Worm (Caenorhabditis elegans) whole organism, young adult: ENCODE data around the gene M106.8.

Experiments
- B0019.2 ChIP-seq: fragments of 200-800 bp; sonication (Bioruptor generic); conservative IDR thresholded peaks from 2 replicates; pipeline ENCODE4 v1.3.6; 2022; ENCODE audit warnings: missing genetic modification reagents, missing genetic modification characterization, missing compliant biosample characterization
- B0035.1 ChIP-seq: sonication (generic microtip); optimal IDR thresholded peaks from 2 replicates; lab custom pipeline; 2016; ENCODE audit warnings: missing genetic modification characterization, mild to moderate bottlenecking, missing compliant biosample characterization, missing genotype, missing genetic modification reagents
- B0261.1 ChIP-seq: sonication (generic microtip); optimal IDR thresholded peaks from 2 replicates; lab custom pipeline; 2016; ENCODE audit warnings: mild to moderate bottlenecking, missing genetic modification characterization, moderate library complexity, missing compliant biosample characterization
- B0336.3 ChIP-seq: fragments of 200-800 bp; sonication (Bioruptor generic); IDR thresholded peaks from 2 replicates; pipeline ENCODE4 v1.3.6; 2022; ENCODE audit warnings: missing genetic modification characterization, missing compliant biosample characterization
- F23B12.7 ChIP-seq: sonication (generic microtip); optimal IDR thresholded peaks from 2 replicates; lab custom pipeline; 2017; ENCODE audit warnings: missing genetic modification characterization, mild to moderate bottlenecking, missing compliant biosample characterization, antibody characterized with exemption, moderate library complexity; ENCODE audit not compliant: insufficient read depth
- F37B4.10 ChIP-seq: fragments of 200-800 bp; sonication (Bioruptor generic); IDR thresholded peaks from 2 replicates; pipeline ENCODE4 v1.3.6; 2022; ENCODE audit warnings: missing genetic modification characterization, missing compliant biosample characterization
- F57A8.1 ChIP-seq: fragments of 200-800 bp; sonication (Bioruptor generic); optimal IDR thresholded peaks from 2 replicates; lab custom pipeline; 2018; ENCODE audit warnings: mild to moderate bottlenecking, missing genetic modification characterization, moderate library complexity, missing compliant biosample characterization
- T07F8.4 ChIP-seq: sonication (generic microtip); optimal IDR thresholded peaks from 2 replicates; lab custom pipeline; 2016; ENCODE audit warnings: mild to moderate bottlenecking, missing genetic modification characterization, moderate library complexity, missing compliant biosample characterization
- ZK185.1 ChIP-seq: sonication (generic microtip); optimal IDR thresholded peaks from 2 replicates; lab custom pipeline; 2016; ENCODE audit warnings: mild to moderate bottlenecking, missing genetic modification characterization, missing compliant biosample characterization; ENCODE audit not compliant: poor library complexity, severe bottlenecking
- ama-1 ChIP-seq, 3 experiments: fragments of 150-350 bp in 1 of 3; sonication (generic microtip) in 2 of 3; optimal IDR thresholded peaks; 2 replicates each; lab custom pipeline; 2014 to 2018; ENCODE audit warnings: missing biosample characterization in 2 of 3, missing genetic modification characterization in 2 of 3, missing genetic modification reagents in 2 of 3
- aptf-3 ChIP-seq: fragments of 200-800 bp; sonication (Bioruptor generic); IDR thresholded peaks from 2 replicates; pipeline ENCODE4 v1.3.6; 2022; ENCODE audit warnings: missing genetic modification characterization, missing compliant biosample characterization
- atf-7 ChIP-seq: sonication (generic microtip); optimal IDR thresholded peaks from 2 replicates; lab custom pipeline; 2017; ENCODE audit warnings: mild to moderate bottlenecking, missing genetic modification characterization, missing compliant biosample characterization
- attf-3 ChIP-seq: fragments of 200-800 bp; sonication (Bioruptor generic); conservative IDR thresholded peaks from 2 replicates; pipeline ENCODE4 v1.3.6; 2022; ENCODE audit warnings: missing genetic modification reagents, missing genetic modification characterization, missing compliant biosample characterization
- cebp-1 ChIP-seq, 2 experiments: fragments of 200-800 bp in 1 of 2; sonication (Bioruptor generic) in 1 of 2; sonication (generic microtip) in 1 of 2; IDR thresholded peaks in 1 of 2; optimal IDR thresholded peaks in 1 of 2; 2 replicates each; pipeline versions ENCODE4 v1.3.6 to Lab custom; 2017 to 2022; ENCODE audit warnings: missing compliant biosample characterization in 2 of 2, missing genetic modification characterization in 2 of 2, mild to moderate bottlenecking in 1 of 2, missing genetic modification reagents in 1 of 2, moderate library complexity in 1 of 2
- ceh-100 ChIP-seq: fragments of 200-800 bp; sonication (Bioruptor generic); IDR thresholded peaks from 2 replicates; pipeline ENCODE4 v1.3.6; 2022; ENCODE audit warnings: missing genetic modification reagents, missing genetic modification characterization, missing compliant biosample characterization
- ceh-79 ChIP-seq: sonication (generic microtip); optimal IDR thresholded peaks from 2 replicates; lab custom pipeline; 2017; ENCODE audit warnings: mild to moderate bottlenecking, missing genetic modification characterization, missing compliant biosample characterization
- ceh-91 ChIP-seq: fragments of 200-800 bp; sonication (Bioruptor generic); IDR thresholded peaks from 2 replicates; pipeline ENCODE4 v1.3.6; 2022; ENCODE audit warnings: missing genetic modification reagents, missing genetic modification characterization, missing compliant biosample characterization
- die-1 ChIP-seq: sonication (generic microtip); optimal IDR thresholded peaks from 2 replicates; lab custom pipeline; 2016; ENCODE audit warnings: missing genotype, mild to moderate bottlenecking, missing genetic modification characterization, missing compliant biosample characterization
- efl-1 ChIP-seq: fragments of 150-350 bp; optimal IDR thresholded peaks from 2 replicates; lab custom pipeline; 2014; ENCODE audit warnings: missing biosample characterization, missing genetic modification reagents, missing genetic modification characterization
- gei-17 ChIP-seq: fragments of 200-800 bp; sonication (Bioruptor generic); optimal IDR thresholded peaks from 2 replicates; lab custom pipeline; 2018; ENCODE audit warnings: mild to moderate bottlenecking, missing genetic modification characterization, missing compliant biosample characterization
- let-526 ChIP-seq: fragments of 200-800 bp; sonication (Bioruptor generic); IDR thresholded peaks from 2 replicates; pipeline ENCODE4 v1.3.6; 2022; ENCODE audit warnings: missing genetic modification reagents, missing genetic modification characterization, missing compliant biosample characterization
- lsl-1 ChIP-seq: fragments of 200-800 bp; sonication (Bioruptor generic); optimal IDR thresholded peaks from 2 replicates; lab custom pipeline; 2018; ENCODE audit warnings: mild to moderate bottlenecking, missing genetic modification characterization, moderate library complexity, missing compliant biosample characterization
- lsy-27 ChIP-seq: sonication (generic microtip); optimal IDR thresholded peaks from 2 replicates; lab custom pipeline; 2017; ENCODE audit warnings: missing genetic modification characterization, mild to moderate bottlenecking, missing compliant biosample characterization, antibody characterized with exemption, missing genotype, borderline replicate concordance; ENCODE audit not compliant: insufficient read depth
- nfya-2 ChIP-seq: fragments of 200-800 bp; sonication (Bioruptor generic); IDR thresholded peaks from 2 replicates; pipeline ENCODE4 v1.3.6; 2022; ENCODE audit warnings: missing genetic modification reagents, missing genetic modification characterization, missing compliant biosample characterization
- nhr-179 ChIP-seq: sonication (generic microtip); optimal IDR thresholded peaks from 2 replicates; lab custom pipeline; 2016; ENCODE audit warnings: mild to moderate bottlenecking, missing genetic modification characterization, missing compliant biosample characterization
- repo-1 ChIP-seq: sonication (generic microtip); optimal IDR thresholded peaks from 2 replicates; lab custom pipeline; 2017; ENCODE audit warnings: mild to moderate bottlenecking, missing genetic modification characterization, missing compliant biosample characterization
- snpc-1.1 ChIP-seq: sonication (generic microtip); optimal IDR thresholded peaks from 2 replicates; lab custom pipeline; 2017; ENCODE audit warnings: missing genetic modification characterization, mild to moderate bottlenecking, missing compliant biosample characterization, antibody characterized with exemption, moderate library complexity, missing genotype, missing genetic modification reagents; ENCODE audit not compliant: insufficient read depth
- snpc-3.4 ChIP-seq: sonication (generic microtip); optimal IDR thresholded peaks from 2 replicates; lab custom pipeline; 2017; ENCODE audit warnings: missing genetic modification characterization, mild to moderate bottlenecking, missing compliant biosample characterization, antibody characterized with exemption, moderate library complexity, missing genotype, missing genetic modification reagents
- snpc-4 ChIP-seq, 5 experiments: fragments of 150-350 bp in 1 of 5; sonication (generic microtip) in 4 of 5; optimal IDR thresholded peaks; 2 replicates each; lab custom pipeline; 2014 to 2018; ENCODE audit warnings: missing genetic modification characterization in 5 of 5, missing biosample characterization in 3 of 5, antibody characterized with exemption in 2 of 5, mild to moderate bottlenecking in 2 of 5, missing compliant biosample characterization in 2 of 5, missing genotype in 2 of 5, moderate library complexity in 2 of 5, missing genetic modification reagents in 1 of 5
- xnd-1 ChIP-seq: sonication (generic microtip); optimal IDR thresholded peaks from 2 replicates; lab custom pipeline; 2016; ENCODE audit warnings: missing genotype, missing genetic modification reagents, missing genetic modification characterization, missing compliant biosample characterization
- zim-3 ChIP-seq: sonication (generic microtip); optimal IDR thresholded peaks from 2 replicates; lab custom pipeline; 2017; ENCODE audit warnings: mild to moderate bottlenecking, missing genetic modification characterization, moderate library complexity, missing compliant biosample characterization
- ztf-22 ChIP-seq: fragments of 200-800 bp; sonication (Bioruptor generic); optimal IDR thresholded peaks from 2 replicates; lab custom pipeline; 2018; ENCODE audit warnings: mild to moderate bottlenecking, missing genetic modification characterization, moderate library complexity, missing compliant biosample characterization
- ztf-25 ChIP-seq: fragments of 200-800 bp; sonication (Bioruptor generic); IDR thresholded peaks from 2 replicates; pipeline ENCODE4 v1.3.6; 2022; ENCODE audit warnings: missing genetic modification reagents, missing genetic modification characterization, missing compliant biosample characterization
- ztf-26 ChIP-seq: sonication (generic microtip); optimal IDR thresholded peaks from 2 replicates; lab custom pipeline; 2017; ENCODE audit warnings: missing genetic modification characterization, missing compliant biosample characterization

Gene M106.8

ce11 chrII:10843527-10843926 is at the start of gene M106.8:
TSS of gene M106.8 (minus strand) at chrII:10843627.
- TF ChIP-seq aptf-3 (no peak), lsy-27 (tag; lab: Kevin White, UChicago) (no peak), B0019.2 (no peak), gei-17 (GFP tag; lab: Kevin White, UChicago) (no peak), F37B4.10 (GFP tag; lab: Robert Waterston, UW) (no peak), ceh-79 (tag; lab: Kevin White, UChicago) (no peak), nhr-179 (tag; lab: Kevin White, UChicago) (no peak), snpc-3.4 (tag; lab: Kevin White, UChicago) (no peak), lsl-1 (GFP tag; lab: Kevin White, UChicago) (no peak)
- TF ChIP-seq, all 124 proteins: peak for 0

ce11 chrII:10888979-10889378 is 45.6 kb upstream of the M106.8 start, which contains the start of gene ptr-8:
TSS of gene ptr-8 (plus strand) at chrII:10889279.
- TF ChIP-seq snpc-1.1 (tag; lab: Kevin White, UChicago) (no peak), F23B12.7 (no peak), nfya-2 (no peak), B0035.1 (tag; lab: Kevin White, UChicago) (no peak), T07F8.4 (tag; lab: Kevin White, UChicago) (no peak), let-526 (GFP tag; lab: Robert Waterston, UW) (no peak), B0336.3 (no peak), atf-7 (tag; lab: Kevin White, UChicago) (no peak), ztf-25 (GFP tag; lab: Robert Waterston, UW) (no peak), snpc-3.4 (tag; lab: Kevin White, UChicago) (no peak), B0261.1 (tag; lab: Kevin White, UChicago) (no peak), ceh-91 (GFP tag; lab: Robert Waterston, UW) (no peak), zim-3 (tag; lab: Kevin White, UChicago) (no peak), die-1 (tag; lab: Kevin White, UChicago) (no peak), ceh-100 (no peak), efl-1 (GFP tag; lab: Kevin White, UChicago) (no peak), F57A8.1 (GFP tag; lab: Kevin White, UChicago) (no peak), ZK185.1 (tag; lab: Kevin White, UChicago) (no peak), attf-3 (no peak), xnd-1 (tag; lab: Kevin White, UChicago) (no peak)

ce11 chrII:10887097-10887496 is 43.7 kb upstream of the M106.8 start:
- TF ChIP-seq snpc-1.1 (tag; lab: Kevin White, UChicago) = no peak
- 0 out of 2 replicates have a peak, but pooled peaks have one; percentile 20 for TF ChIP-seq cebp-1 (GFP tag; IDR thresholded peaks at IDR 0.05; lab: Robert Waterston, UW)
- TF ChIP-seq cebp-1 (tag; optimal IDR thresholded peaks at IDR 0.05; lab: Kevin White, UChicago) = peak; percentile 70
- no peak for TF ChIP-seq ztf-22 (GFP tag; lab: Kevin White, UChicago)
- TF ChIP-seq ama-1 (optimal IDR thresholded peaks at IDR 0.05; lab: Kevin White, UChicago) = no peak
- no peak for TF ChIP-seq ama-1 (GFP tag; optimal IDR thresholded peaks at IDR 0.05; lab: Kevin White, UChicago)
- no peak for TF ChIP-seq ztf-26 (tag; lab: Kevin White, UChicago)
- no peak for TF ChIP-seq repo-1 (tag; lab: Kevin White, UChicago)
- TF ChIP-seq snpc-4 (GFP tag; optimal IDR thresholded peaks at IDR 0.05; lab: Kevin White, UChicago) = no peak
- TF ChIP-seq snpc-4 (tag; optimal IDR thresholded peaks at IDR 0.05; lab: Kevin White, UChicago) = no peak
